Fruit fly (Drosophila melanogaster) whole organism, adult: ENCODE measurements around the gene CG11563.

ENCODE experiments used
- CG11617 ChIP-seq: fragments of 200-800 bp; sonication (Bioruptor generic); optimal IDR thresholded peaks from 2 replicates; lab custom pipeline; 2017; ENCODE audit warnings: mild to moderate bottlenecking, missing biosample characterization, missing genetic modification reagents, missing genetic modification characterization
- CG14711 ChIP-seq: fragments of 200-800 bp; sonication (Bioruptor generic); optimal IDR thresholded peaks from 2 replicates; lab custom pipeline; 2018; ENCODE audit warnings: missing biosample characterization, mild to moderate bottlenecking, missing genetic modification characterization, moderate library complexity
- CG1620 ChIP-seq: fragments of 200-800 bp; sonication (Bioruptor generic); optimal IDR thresholded peaks from 2 replicates; lab custom pipeline; 2016; ENCODE audit warnings: missing biosample characterization, missing genetic modification characterization
- CG33017 ChIP-seq: fragments of 200-800 bp; sonication (Bioruptor generic); optimal IDR thresholded peaks from 2 replicates; lab custom pipeline; 2018; ENCODE audit warnings: missing biosample characterization, mild to moderate bottlenecking, missing genetic modification characterization, moderate library complexity
- CG7045 ChIP-seq: fragments of 200-800 bp; sonication (Bioruptor generic); optimal IDR thresholded peaks from 2 replicates; lab custom pipeline; 2017; ENCODE audit warnings: missing biosample characterization, mild to moderate bottlenecking, missing genetic modification characterization
- CG7101 ChIP-seq: fragments of 200-800 bp; sonication (Bioruptor generic); optimal IDR thresholded peaks from 2 replicates; lab custom pipeline; 2018; ENCODE audit warnings: missing biosample characterization, mild to moderate bottlenecking, missing genetic modification characterization, moderate library complexity
- Clk ChIP-seq: fragments of 200-800 bp; sonication (Bioruptor generic); optimal IDR thresholded peaks from 2 replicates; lab custom pipeline; 2017; ENCODE audit warnings: missing biosample characterization, missing genetic modification characterization
- Hr96 ChIP-seq: fragments of 200-800 bp; sonication (Bioruptor generic); optimal IDR thresholded peaks from 2 replicates; lab custom pipeline; 2016; ENCODE audit warnings: missing biosample characterization, missing genetic modification characterization
- Mnt ChIP-seq: fragments of 200-800 bp; sonication (Bioruptor generic); optimal IDR thresholded peaks from 2 replicates; lab custom pipeline; 2016; ENCODE audit warnings: missing biosample characterization, mild to moderate bottlenecking, missing genetic modification characterization
- cic ChIP-seq: fragments of 200-800 bp; sonication (Bioruptor generic); optimal IDR thresholded peaks from 2 replicates; lab custom pipeline; 2017; ENCODE audit warnings: missing biosample characterization, mild to moderate bottlenecking, missing genetic modification characterization, moderate library complexity
- cnc ChIP-seq, 2 experiments: fragments of >200 bp; optimal IDR thresholded peaks; 2 replicates each; lab custom pipeline; 2017
- kay ChIP-seq: fragments of 200-800 bp; sonication (Bioruptor generic); peaks from one replicate; lab custom pipeline; 2016; ENCODE audit warnings: missing biosample characterization, missing genetic modification characterization, borderline replicate concordance
- ovo ChIP-seq: fragments of 200-800 bp; sonication (Bioruptor generic); optimal IDR thresholded peaks from 2 replicates; lab custom pipeline; 2016; ENCODE audit warnings: missing biosample characterization, missing genetic modification characterization
- tj ChIP-seq: fragments of 200-800 bp; sonication (Bioruptor generic); optimal IDR thresholded peaks from 3 replicates; lab custom pipeline; 2017; ENCODE audit warnings: missing biosample characterization, mild to moderate bottlenecking, missing genetic modification characterization, moderate library complexity

- no peak for TF ChIP-seq Mnt (GFP tag; lab: Kevin White, UChicago)
- TF ChIP-seq tj: no peak
- TF ChIP-seq CG33017 (tag; lab: Kevin White, UChicago): no peak
- TF ChIP-seq cnc (optimal IDR thresholded peaks at IDR 0.05; lab: Kevin White, UChicago): no peak
- no peak for TF ChIP-seq kay (GFP tag; lab: Kevin White, UChicago)
- no peak for TF ChIP-seq cic (GFP tag; lab: Kevin White, UChicago)
- no peak for TF ChIP-seq CG14711
- no peak for TF ChIP-seq CG7045 (GFP tag; lab: Kevin White, UChicago)
- TF ChIP-seq ovo (GFP tag; lab: Kevin White, UChicago): no peak
- no peak for TF ChIP-seq CG7101 (tag; lab: Kevin White, UChicago)
- TF ChIP-seq CG11617 (GFP tag; lab: Kevin White, UChicago): no peak
- no peak for TF ChIP-seq Hr96 (GFP tag; lab: Kevin White, UChicago)
- no peak for TF ChIP-seq CG1620
- no peak for TF ChIP-seq Clk (GFP tag; lab: Kevin White, UChicago)
Observed at dm6 chr3R:31696664-31697063, 40.2 kb upstream of the CG11563 start.
